Worm (Caenorhabditis elegans) whole organism, L3 larva: ENCODE measurements around the gene F10D2.8.

Source experiments
- R02D3.7 ChIP-seq: fragments of 150-350 bp; optimal IDR thresholded peaks from 2 replicates; lab custom pipeline; 2014; ENCODE audit warnings: missing biosample characterization, missing genetic modification characterization
- ZK546.5 ChIP-seq: sonication (generic microtip); optimal IDR thresholded peaks from 2 replicates; lab custom pipeline; 2017; ENCODE audit warnings: missing biosample characterization, missing genetic modification characterization
- aly-2 ChIP-seq: fragments of 150-350 bp; optimal IDR thresholded peaks from 2 replicates; lab custom pipeline; 2014; ENCODE audit warnings: missing biosample characterization, missing genetic modification characterization
- ama-1 ChIP-seq: fragments of 150-350 bp; optimal IDR thresholded peaks from 2 replicates; lab custom pipeline; 2018
- ceh-16 ChIP-seq: sonication (generic microtip); optimal IDR thresholded peaks from 2 replicates; lab custom pipeline; 2017; ENCODE audit warnings: missing biosample characterization, missing genetic modification characterization
- ceh-28 ChIP-seq: fragments of 150-350 bp; optimal IDR thresholded peaks from 2 replicates; lab custom pipeline; 2014; ENCODE audit warnings: missing biosample characterization, missing genetic modification reagents, missing genetic modification characterization
- ceh-9 ChIP-seq: sonication (generic microtip); optimal IDR thresholded peaks from 2 replicates; lab custom pipeline; 2018; ENCODE audit warnings: missing biosample characterization, missing genetic modification characterization
- daf-12 ChIP-seq: fragments of 150-350 bp; optimal IDR thresholded peaks from 2 replicates; lab custom pipeline; 2014; ENCODE audit warnings: missing biosample characterization, missing genetic modification reagents, missing genetic modification characterization
- egl-27 ChIP-seq: sonication (generic microtip); optimal IDR thresholded peaks from 4 replicates; lab custom pipeline; 2017; ENCODE audit warnings: missing biosample characterization, missing genetic modification reagents, missing genetic modification characterization
- elt-2 ChIP-seq: sonication (generic microtip); optimal IDR thresholded peaks from 2 replicates; lab custom pipeline; 2016; ENCODE audit warnings: missing genetic modification reagents, mild to moderate bottlenecking, missing genetic modification characterization, missing compliant biosample characterization
- fkh-10 ChIP-seq: sonication (generic microtip); optimal IDR thresholded peaks from 2 replicates; lab custom pipeline; 2017; ENCODE audit warnings: missing biosample characterization, missing genetic modification reagents, missing genetic modification characterization
- fkh-2 ChIP-seq: fragments of 150-350 bp; optimal IDR thresholded peaks from 2 replicates; lab custom pipeline; 2014; ENCODE audit warnings: missing biosample characterization, missing genetic modification reagents, missing genetic modification characterization
- lin-15B ChIP-seq: fragments of 150-350 bp; optimal IDR thresholded peaks from 2 replicates; lab custom pipeline; 2014; ENCODE audit warnings: missing biosample characterization, missing genetic modification characterization
- lsy-12 ChIP-seq: sonication (generic microtip); optimal IDR thresholded peaks from 2 replicates; lab custom pipeline; 2016; ENCODE audit warnings: mild to moderate bottlenecking, missing genetic modification characterization, missing compliant biosample characterization
- mdl-1 ChIP-seq: fragments of 150-350 bp; optimal IDR thresholded peaks from 2 replicates; lab custom pipeline; 2014; ENCODE audit warnings: missing biosample characterization, missing genetic modification characterization
- mml-1 ChIP-seq: fragments of 150-350 bp; sonication (generic microtip); optimal IDR thresholded peaks from 3 replicates; lab custom pipeline; 2014; ENCODE audit warnings: missing biosample characterization, missing genetic modification characterization
- nhr-11 ChIP-seq: fragments of 150-350 bp; optimal IDR thresholded peaks from 2 replicates; lab custom pipeline; 2014; ENCODE audit warnings: missing biosample characterization, missing genetic modification characterization
- nhr-12 ChIP-seq: fragments of 150-350 bp; optimal IDR thresholded peaks from 2 replicates; lab custom pipeline; 2014; ENCODE audit warnings: missing biosample characterization, missing genetic modification characterization
- nhr-23 ChIP-seq: fragments of 150-350 bp; optimal IDR thresholded peaks from 2 replicates; lab custom pipeline; 2014; ENCODE audit warnings: missing biosample characterization, missing genetic modification reagents, missing genetic modification characterization
- nhr-237 ChIP-seq: fragments of 150-350 bp; optimal IDR thresholded peaks from 2 replicates; lab custom pipeline; 2014; ENCODE audit warnings: missing biosample characterization, missing genetic modification characterization
- nhr-25 ChIP-seq: sonication (generic microtip); optimal IDR thresholded peaks from 2 replicates; lab custom pipeline; 2017; ENCODE audit warnings: missing biosample characterization, missing genetic modification characterization
- nhr-28 ChIP-seq: fragments of 150-350 bp; optimal IDR thresholded peaks from 2 replicates; lab custom pipeline; 2014; ENCODE audit warnings: missing biosample characterization, missing genetic modification characterization
- nhr-43 ChIP-seq: sonication (generic microtip); optimal IDR thresholded peaks from 2 replicates; lab custom pipeline; 2016; ENCODE audit warnings: mild to moderate bottlenecking, missing genetic modification characterization, missing compliant biosample characterization; ENCODE audit not compliant: poor library complexity, severe bottlenecking
- nhr-67 ChIP-seq: fragments of 150-350 bp; optimal IDR thresholded peaks from 2 replicates; lab custom pipeline; 2014; ENCODE audit warnings: missing biosample characterization, missing genetic modification characterization
- pha-4 ChIP-seq: fragments of 150-350 bp; optimal IDR thresholded peaks from 2 replicates; lab custom pipeline; 2014; ENCODE audit warnings: missing biosample characterization, missing genetic modification reagents, missing genetic modification characterization
- pqm-1 ChIP-seq: fragments of 150-350 bp; optimal IDR thresholded peaks from 2 replicates; lab custom pipeline; 2017; ENCODE audit warnings: missing biosample characterization, missing genetic modification characterization, inconsistent platforms
- sea-2 ChIP-seq: fragments of 150-350 bp; sonication (generic microtip); optimal IDR thresholded peaks from 4 replicates; lab custom pipeline; 2014; ENCODE audit warnings: missing biosample characterization, missing genetic modification reagents, missing genetic modification characterization
- skn-1 ChIP-seq: fragments of 150-350 bp; optimal IDR thresholded peaks from 2 replicates; lab custom pipeline; 2014; ENCODE audit warnings: missing biosample characterization, missing genetic modification characterization
- snpc-4 ChIP-seq: fragments of 150-350 bp; optimal IDR thresholded peaks from 2 replicates; lab custom pipeline; 2014; ENCODE audit warnings: missing biosample characterization, missing genetic modification characterization
- tbx-2 ChIP-seq: sonication (generic microtip); optimal IDR thresholded peaks from 2 replicates; lab custom pipeline; 2016; ENCODE audit warnings: mild to moderate bottlenecking, missing genetic modification characterization, missing compliant biosample characterization
- unc-62 ChIP-seq: fragments of 150-350 bp; sonication (generic microtip); optimal IDR thresholded peaks from 4 replicates; lab custom pipeline; 2014; ENCODE audit warnings: missing biosample characterization, missing genetic modification reagents, missing genetic modification characterization
- ztf-11 ChIP-seq: fragments of 150-350 bp; optimal IDR thresholded peaks from 2 replicates; lab custom pipeline; 2014; ENCODE audit warnings: missing biosample characterization, missing genetic modification characterization
- ztf-4 ChIP-seq: fragments of 150-350 bp; optimal IDR thresholded peaks from 2 replicates; lab custom pipeline; 2014; ENCODE audit warnings: missing biosample characterization, missing genetic modification characterization

Gene F10D2.8

DNA sequence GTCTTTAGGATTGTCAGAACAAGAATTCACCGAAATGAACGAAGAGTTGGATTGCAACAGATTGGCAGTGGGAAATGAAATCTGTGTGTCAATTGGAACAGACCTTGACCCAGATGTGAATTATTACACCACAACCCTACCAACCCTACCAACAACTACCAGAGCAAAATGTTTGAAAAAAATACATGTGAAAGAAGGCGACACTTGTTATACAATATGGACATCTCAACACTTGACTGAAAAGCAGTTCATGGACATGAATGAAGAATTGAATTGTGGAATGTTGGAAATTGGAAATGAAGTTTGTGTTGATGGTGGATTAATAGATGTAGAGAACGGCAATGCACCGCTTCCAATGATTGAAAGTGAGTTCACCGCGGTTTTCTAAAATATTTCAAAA, 26.5 kb downstream of the F10D2.8 start:
- TF ChIP-seq ZK546.5, result no peak
- no peak for TF ChIP-seq unc-62 (GFP tag; lab: Kevin White, UChicago)
- TF ChIP-seq nhr-28 (tag; lab: Kevin White, UChicago), result no peak
- no peak for TF ChIP-seq nhr-12 (tag; lab: Kevin White, UChicago)
- no peak for TF ChIP-seq fkh-10
- no peak for TF ChIP-seq skn-1
- TF ChIP-seq pqm-1, result no peak
- TF ChIP-seq R02D3.7, result no peak
- no peak for TF ChIP-seq ceh-16 (tag; lab: Kevin White, UChicago)
- TF ChIP-seq mml-1 (tag; lab: Kevin White, UChicago), result no peak
- no peak for TF ChIP-seq aly-2 (tag; lab: Kevin White, UChicago)

DNA sequence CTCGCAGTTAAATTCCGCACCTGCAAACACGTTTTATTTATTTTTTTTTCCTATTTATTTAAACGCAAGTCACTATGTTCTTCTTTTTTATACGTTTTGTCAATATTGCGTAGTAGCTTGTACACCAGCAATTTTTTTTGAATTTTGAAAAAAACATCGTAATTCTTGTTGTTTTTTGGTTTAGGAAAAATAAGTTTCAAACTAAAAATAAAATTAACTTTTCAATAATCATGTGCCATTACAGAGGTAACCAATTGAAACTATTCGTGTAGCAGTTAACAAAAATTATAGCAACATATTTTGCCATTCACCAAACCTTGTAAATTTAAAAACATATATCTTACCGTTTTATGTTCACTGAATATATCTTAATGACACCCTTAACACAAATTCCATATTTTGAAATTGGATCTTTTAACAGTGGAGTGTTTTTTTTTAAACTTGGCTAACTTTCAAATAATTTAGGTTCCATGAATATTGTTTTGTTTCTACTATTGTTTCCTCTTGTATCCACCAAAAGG, 27.3 kb downstream of the F10D2.8 start, which contains the start of gene lmd-5:
Gene lmd-5, plus strand, starts transcription at position 471 of the 521 bp plus-strand sequence.
- TF ChIP-seq pha-4 (tag; lab: Kevin White, UChicago) (peak; percentile 63), skn-1 (no peak)

DNA sequence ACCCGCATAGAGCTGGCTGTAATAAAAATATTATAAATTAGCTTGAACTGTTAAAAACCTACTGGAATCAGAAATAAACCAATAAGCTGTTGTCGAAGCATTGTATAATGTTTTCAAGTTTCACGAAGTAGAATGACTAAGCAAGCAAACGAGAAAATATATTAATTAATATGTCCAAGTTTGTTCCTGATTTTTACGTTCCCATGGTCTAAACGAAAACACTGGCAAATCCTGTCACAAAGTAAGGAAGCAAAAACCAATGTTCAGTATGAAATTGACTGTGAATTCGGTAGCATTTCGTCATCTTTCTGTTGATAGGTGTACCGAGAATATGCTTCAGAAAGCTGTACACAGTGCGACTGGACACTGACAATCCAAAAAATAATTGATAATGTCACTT, 30.3 kb downstream of the F10D2.8 start, which contains the start of gene srx-34:
Gene srx-34, minus strand, starts transcription at position 101 of the 400 bp plus-strand sequence.
- TF ChIP-seq ceh-28 (tag; lab: Kevin White, UChicago) (no peak), mdl-1 (tag; lab: Kevin White, UChicago) (no peak), ztf-4 (no peak), pqm-1 (no peak), lsy-12 (tag; lab: Kevin White, UChicago) (no peak), mml-1 (tag; lab: Kevin White, UChicago) (no peak), nhr-237 (tag; lab: Kevin White, UChicago) (no peak), nhr-28 (tag; lab: Kevin White, UChicago) (no peak), daf-12 (tag; lab: Kevin White, UChicago) (no peak), nhr-43 (tag; lab: Kevin White, UChicago) (no peak), nhr-11 (tag; lab: Kevin White, UChicago) (no peak), tbx-2 (tag; lab: Kevin White, UChicago) (no peak), ceh-16 (tag; lab: Kevin White, UChicago) (no peak), nhr-25 (tag; lab: Kevin White, UChicago) (no peak), lin-15B (tag; lab: Kevin White, UChicago) (no peak), skn-1 (no peak)

DNA sequence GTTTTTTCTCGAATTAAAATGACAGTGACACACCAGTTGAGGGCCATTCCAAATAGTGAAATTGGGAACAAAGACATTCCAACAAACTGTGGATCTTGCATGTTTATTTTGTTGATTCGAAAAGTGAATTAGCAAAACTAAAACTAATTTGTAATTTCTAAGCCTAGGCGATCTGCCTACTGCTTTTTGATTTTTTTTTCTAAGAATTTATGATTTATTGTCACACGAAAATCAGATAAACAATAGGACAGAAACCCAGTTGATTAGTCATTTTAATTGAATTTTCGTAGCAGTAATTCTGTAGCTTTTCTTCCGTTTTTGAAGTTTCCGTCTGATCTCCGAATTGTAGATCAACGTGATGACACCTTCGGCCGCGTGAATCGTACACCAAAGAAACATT, 31.7 kb downstream of the F10D2.8 start, which contains the start of gene srx-33:
Gene srx-33, minus strand, starts transcription at position 101 of the 400 bp plus-strand sequence.
- no peak for TF ChIP-seq fkh-2 (tag; lab: Kevin White, UChicago)
- TF ChIP-seq skn-1, result no peak
- TF ChIP-seq daf-12 (tag; lab: Kevin White, UChicago), result no peak
- TF ChIP-seq nhr-23 (tag; lab: Kevin White, UChicago), result no peak
- no peak for TF ChIP-seq ceh-9
- TF ChIP-seq ztf-11, result no peak
- TF ChIP-seq nhr-12 (tag; lab: Kevin White, UChicago), result no peak
- TF ChIP-seq sea-2 (GFP tag; lab: Kevin White, UChicago), result no peak
- no peak for TF ChIP-seq mdl-1 (tag; lab: Kevin White, UChicago)
- no peak for TF ChIP-seq R02D3.7
- TF ChIP-seq ama-1 (lab: Kevin White, UChicago), result no peak
- no peak for TF ChIP-seq ceh-16 (tag; lab: Kevin White, UChicago)

DNA sequence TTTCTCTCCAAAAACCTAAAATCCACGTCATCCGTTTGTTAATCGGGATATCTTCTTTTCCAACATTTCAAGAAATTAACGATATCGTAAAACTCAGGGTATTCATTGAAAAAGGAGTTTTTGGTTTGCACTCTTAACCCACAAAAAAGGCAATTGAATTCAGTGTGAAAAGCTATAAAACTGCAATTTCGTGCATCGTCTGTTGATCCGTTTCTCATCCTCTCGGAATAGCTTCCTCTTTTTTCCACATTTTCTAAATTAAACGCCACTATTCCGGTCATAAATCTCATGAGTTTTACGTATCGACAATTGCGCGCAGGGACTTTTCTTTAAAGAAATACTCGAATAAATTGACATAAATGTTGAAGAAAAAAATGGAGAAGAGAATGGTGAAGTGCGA, 38.3 kb downstream of the F10D2.8 start:
- TF ChIP-seq ceh-9 (no peak), elt-2 (tag; lab: Kevin White, UChicago) (no peak), egl-27 (tag; lab: Kevin White, UChicago) (no peak), nhr-11 (tag; lab: Kevin White, UChicago) (no peak), nhr-67 (tag; lab: Kevin White, UChicago) (no peak), snpc-4 (tag; lab: Kevin White, UChicago) (no peak), pha-4 (tag; lab: Kevin White, UChicago) (no peak)

DNA sequence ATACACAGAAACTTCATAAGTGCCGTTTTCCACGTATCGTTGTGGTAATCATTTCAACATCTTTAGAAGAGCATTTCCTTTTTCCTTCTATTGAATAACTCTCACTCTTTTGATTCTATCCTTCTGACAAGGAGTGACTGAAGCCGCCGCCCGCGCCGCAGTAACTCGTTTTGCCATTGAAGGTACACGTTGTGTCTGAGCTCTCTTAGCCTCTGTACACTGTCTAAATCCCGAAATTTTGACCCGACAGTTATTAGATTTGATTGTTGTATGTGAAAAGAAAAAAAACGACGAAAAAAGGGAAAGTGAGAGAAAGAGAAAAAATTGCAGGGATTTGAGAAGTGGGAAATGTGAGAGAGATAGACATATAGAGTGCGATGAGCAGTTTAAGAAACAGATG, 39.2 kb downstream of the F10D2.8 start:
- TF ChIP-seq nhr-43 (tag; lab: Kevin White, UChicago) (no peak), nhr-28 (tag; lab: Kevin White, UChicago) (no peak), fkh-10 (peak; percentile 76)
